Fruit fly (Drosophila melanogaster) whole organism, prepupa: Measurements from ENCODE around the gene CG32369.

Source experiments
- Blimp-1 ChIP-seq: fragments of 200-800 bp; sonication (Bioruptor generic); optimal IDR thresholded peaks from 3 replicates; lab custom pipeline; 2017; ENCODE audit warnings: missing biosample characterization, missing genetic modification characterization, mild to moderate bottlenecking, moderate library complexity, missing genetic modification reagents
- CG10669 ChIP-seq: fragments of 200-800 bp; sonication (Bioruptor generic); optimal IDR thresholded peaks from 3 replicates; lab custom pipeline; 2018; ENCODE audit warnings: missing biosample characterization, mild to moderate bottlenecking, missing genetic modification characterization, moderate library complexity
- CG11762 ChIP-seq: fragments of 200-800 bp; sonication (Bioruptor generic); optimal IDR thresholded peaks from 3 replicates; lab custom pipeline; 2016; ENCODE audit warnings: missing biosample characterization, missing genetic modification characterization; ENCODE audit not compliant: insufficient read depth
- CG11902 ChIP-seq: fragments of 200-800 bp; sonication (Bioruptor generic); optimal IDR thresholded peaks from 3 replicates; lab custom pipeline; 2016; ENCODE audit warnings: missing biosample characterization, missing genetic modification characterization
- CG15336 ChIP-seq: fragments of 200-800 bp; sonication (Bioruptor generic); IDR thresholded peaks from 2 replicates; pipeline ENCODE4 v1.3.6; 2022; ENCODE audit warnings: missing biosample characterization, missing genetic modification characterization
- CG3032 ChIP-seq: fragments of 200-800 bp; optimal IDR thresholded peaks from 2 replicates; lab custom pipeline; 2019; ENCODE audit warnings: missing biosample characterization, mild to moderate bottlenecking, missing genetic modification characterization, moderate library complexity
- CG31627 ChIP-seq: fragments of 200-800 bp; sonication (Bioruptor generic); optimal IDR thresholded peaks from 3 replicates; lab custom pipeline; 2016; ENCODE audit warnings: missing biosample characterization, missing genetic modification characterization
- CG32006 ChIP-seq: fragments of 200-800 bp; sonication (Bioruptor generic); optimal IDR thresholded peaks from 3 replicates; lab custom pipeline; 2017; ENCODE audit warnings: missing biosample characterization, mild to moderate bottlenecking, missing genetic modification characterization
- CG34406 ChIP-seq: fragments of 200-800 bp; sonication (Bioruptor generic); optimal IDR thresholded peaks from 3 replicates; lab custom pipeline; 2016; ENCODE audit warnings: missing biosample characterization, missing genetic modification characterization
- CG3919 ChIP-seq: fragments of 200-800 bp; sonication (Bioruptor generic); optimal IDR thresholded peaks from 3 replicates; lab custom pipeline; 2016; ENCODE audit warnings: missing biosample characterization, missing genetic modification characterization
- CG4318 ChIP-seq: fragments of 200-800 bp; sonication (Bioruptor generic); optimal IDR thresholded peaks from 3 replicates; lab custom pipeline; 2017; ENCODE audit warnings: missing biosample characterization, mild to moderate bottlenecking, missing genetic modification characterization
- CG6792 ChIP-seq: fragments of 200-800 bp; sonication (Bioruptor generic); optimal IDR thresholded peaks from 3 replicates; lab custom pipeline; 2016; ENCODE audit warnings: missing biosample characterization, missing genetic modification characterization
- CG8119 ChIP-seq: fragments of 200-800 bp; sonication (Bioruptor generic); IDR thresholded peaks from 3 replicates; pipeline ENCODE4 v1.3.6; 2022; ENCODE audit warnings: missing biosample characterization, missing genetic modification characterization
- CG8319 ChIP-seq: fragments of 200-800 bp; sonication (Bioruptor generic); optimal IDR thresholded peaks from 3 replicates; lab custom pipeline; 2016; ENCODE audit warnings: missing biosample characterization, missing genetic modification characterization
- CG8632 ChIP-seq: fragments of 200-800 bp; sonication (Bioruptor generic); optimal IDR thresholded peaks from 3 replicates; lab custom pipeline; 2016; ENCODE audit warnings: missing biosample characterization, missing genetic modification characterization
- CG9139 ChIP-seq: fragments of 200-800 bp; sonication (Bioruptor generic); optimal IDR thresholded peaks from 3 replicates; lab custom pipeline; 2017; ENCODE audit warnings: missing biosample characterization, mild to moderate bottlenecking, missing genetic modification characterization
- Eip75B ChIP-seq: fragments of 200-800 bp; sonication (Bioruptor generic); optimal IDR thresholded peaks from 3 replicates; lab custom pipeline; 2016; ENCODE audit warnings: missing biosample characterization, missing genetic modification characterization
- Eip78C ChIP-seq: fragments of 200-800 bp; sonication (Bioruptor generic); peaks from one replicate; lab custom pipeline; 2016; ENCODE audit warnings: missing biosample characterization, missing genetic modification characterization
- Ets96B ChIP-seq: fragments of 200-800 bp; optimal IDR thresholded peaks from 2 replicates; lab custom pipeline; 2019; ENCODE audit warnings: missing biosample characterization, mild to moderate bottlenecking, missing genetic modification characterization, moderate library complexity
- Hr4 ChIP-seq: fragments of 200-800 bp; sonication (Bioruptor generic); optimal IDR thresholded peaks from 3 replicates; lab custom pipeline; 2016; ENCODE audit warnings: missing biosample characterization, missing genetic modification characterization
- Met ChIP-seq: fragments of 200-800 bp; sonication (Bioruptor generic); optimal IDR thresholded peaks from 3 replicates; lab custom pipeline; 2016; ENCODE audit warnings: missing biosample characterization, missing genetic modification characterization
- Smox ChIP-seq: fragments of 200-800 bp; sonication (Bioruptor generic); optimal IDR thresholded peaks from 3 replicates; lab custom pipeline; 2016; ENCODE audit warnings: missing biosample characterization, missing genetic modification characterization
- Sox102F ChIP-seq: fragments of 200-800 bp; sonication (Bioruptor generic); optimal IDR thresholded peaks from 2 replicates; lab custom pipeline; 2016; ENCODE audit warnings: missing biosample characterization, mild to moderate bottlenecking, missing genetic modification characterization
- Sox15 ChIP-seq: fragments of 200-800 bp; sonication (Bioruptor generic); optimal IDR thresholded peaks from 3 replicates; lab custom pipeline; 2016; ENCODE audit warnings: missing biosample characterization, missing genetic modification characterization
- achi ChIP-seq: fragments of 200-800 bp; sonication (Bioruptor generic); optimal IDR thresholded peaks from 3 replicates; lab custom pipeline; 2016; ENCODE audit warnings: missing biosample characterization, missing genetic modification characterization
- acj6 ChIP-seq: fragments of 200-800 bp; sonication (Bioruptor generic); optimal IDR thresholded peaks from 3 replicates; lab custom pipeline; 2016; ENCODE audit warnings: missing biosample characterization, missing genetic modification characterization
- dsx ChIP-seq: fragments of 200-800 bp; optimal IDR thresholded peaks from 3 replicates; lab custom pipeline; 2019; ENCODE audit warnings: missing biosample characterization, mild to moderate bottlenecking, missing genetic modification characterization, moderate library complexity; ENCODE audit not compliant: poor library complexity, severe bottlenecking
- eg ChIP-seq: fragments of 200-800 bp; sonication (Bioruptor generic); IDR thresholded peaks from 3 replicates; pipeline ENCODE4 v1.3.6; 2022; ENCODE audit warnings: missing biosample characterization, missing genetic modification characterization
- esn ChIP-seq: fragments of 200-800 bp; sonication (Bioruptor generic); optimal IDR thresholded peaks from 2 replicates; lab custom pipeline; 2016; ENCODE audit warnings: missing biosample characterization, mild to moderate bottlenecking, missing genetic modification characterization, moderate library complexity
- fd85E ChIP-seq: fragments of 200-800 bp; sonication (Bioruptor generic); optimal IDR thresholded peaks from 3 replicates; lab custom pipeline; 2016; ENCODE audit warnings: missing biosample characterization, missing genetic modification characterization
- fkh ChIP-seq: fragments of 200-800 bp; sonication (Bioruptor generic); optimal IDR thresholded peaks from 3 replicates; lab custom pipeline; 2017; ENCODE audit warnings: missing biosample characterization, mild to moderate bottlenecking, missing genetic modification characterization, moderate library complexity
- lz ChIP-seq: fragments of 200-800 bp; sonication (Bioruptor generic); optimal IDR thresholded peaks from 3 replicates; lab custom pipeline; 2016; ENCODE audit warnings: missing biosample characterization, missing genetic modification characterization
- pdm3 ChIP-seq: fragments of 200-800 bp; sonication (Bioruptor generic); optimal IDR thresholded peaks from 3 replicates; lab custom pipeline; 2016; ENCODE audit warnings: missing biosample characterization, missing genetic modification characterization
- salr ChIP-seq, 2 experiments: fragments of 200-800 bp; sonication (Bioruptor generic); optimal IDR thresholded peaks; 3 replicates each; lab custom pipeline; 2016 to 2018; ENCODE audit warnings: missing biosample characterization in 2 of 2, missing genetic modification characterization in 2 of 2, mild to moderate bottlenecking in 1 of 2
- svp ChIP-seq: fragments of 200-800 bp; sonication (Bioruptor generic); peaks from one replicate; lab custom pipeline; 2016; ENCODE audit warnings: missing biosample characterization, missing genetic modification characterization
- topi ChIP-seq: fragments of 200-800 bp; sonication (Bioruptor generic); optimal IDR thresholded peaks from 3 replicates; lab custom pipeline; 2016; ENCODE audit warnings: missing biosample characterization, missing genetic modification characterization
- vri ChIP-seq: fragments of 200-800 bp; sonication (Bioruptor generic); optimal IDR thresholded peaks from 3 replicates; lab custom pipeline; 2016; ENCODE audit warnings: missing biosample characterization, mild to moderate bottlenecking, missing genetic modification characterization

The CG32369 gene

DNA sequence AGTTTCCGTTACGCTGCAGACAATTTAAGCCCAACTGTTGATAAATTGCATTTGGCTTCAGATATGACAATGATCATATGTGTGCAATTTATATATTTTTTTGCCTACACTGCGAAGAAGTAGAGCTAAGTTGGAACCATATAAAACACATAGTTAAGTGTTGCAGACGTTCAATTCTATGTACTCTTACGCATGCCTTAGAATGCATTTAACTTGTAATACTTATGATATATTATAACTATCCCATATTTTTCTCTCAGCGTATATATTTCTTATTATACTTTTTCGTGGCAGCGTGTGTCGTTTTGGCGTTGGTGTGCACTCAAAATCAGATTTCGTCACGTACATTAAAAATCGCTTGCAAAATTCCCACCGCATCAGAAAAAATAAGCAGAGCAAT, 26.2 kb downstream of the CG32369 start (continued):
- TF ChIP-seq fd85E (GFP tag; lab: Kevin White, UChicago), result no peak
- no peak for TF ChIP-seq Ets96B (tag; lab: Kevin White, UChicago)
- peak; percentile 80 for TF ChIP-seq CG31627
- TF ChIP-seq CG3919 (GFP tag; lab: Kevin White, UChicago), result no peak
- TF ChIP-seq Eip78C (GFP tag; lab: Kevin White, UChicago), result peak; percentile 64
- peak; percentile 31 for TF ChIP-seq CG6792 (GFP tag; lab: Kevin White, UChicago)
- peak; percentile 9 for TF ChIP-seq CG4318 (GFP tag; lab: Kevin White, UChicago)
- TF ChIP-seq lz (GFP tag; lab: Kevin White, UChicago), result peak; percentile 62
- no peak for TF ChIP-seq CG3032 (tag; lab: Kevin White, UChicago)
- peak; percentile 28 for TF ChIP-seq CG8319
- TF ChIP-seq Eip75B (GFP tag; lab: Kevin White, UChicago), result peak; percentile 21

- TF ChIP-seq vri (GFP tag; lab: Kevin White, UChicago), result peak; percentile 72
- TF ChIP-seq CG11902 (GFP tag; lab: Kevin White, UChicago), result no peak
- TF ChIP-seq pdm3 (GFP tag; lab: Kevin White, UChicago), result no peak
- peak; percentile 31 for TF ChIP-seq Met (GFP tag; lab: Kevin White, UChicago)
- peak; percentile 86 for TF ChIP-seq fkh (GFP tag; lab: Kevin White, UChicago)
- no peak for TF ChIP-seq CG8632 (GFP tag; lab: Kevin White, UChicago)
- no peak for TF ChIP-seq CG11762 (GFP tag; lab: Kevin White, UChicago)
- TF ChIP-seq esn (GFP tag; lab: Kevin White, UChicago), result peak; percentile 54
- no peak for TF ChIP-seq CG9139 (GFP tag; lab: Kevin White, UChicago)
- no peak for TF ChIP-seq acj6 (GFP tag; lab: Kevin White, UChicago)
- no peak for TF ChIP-seq achi (GFP tag; lab: Kevin White, UChicago)
- peak; percentile 36 for TF ChIP-seq Blimp-1
- peak; percentile 20 for TF ChIP-seq Sox102F
- TF ChIP-seq CG10669 (GFP tag; lab: Kevin White, UChicago), result no peak
- no peak for TF ChIP-seq Smox (GFP tag; lab: Kevin White, UChicago)
- no peak for TF ChIP-seq CG32006 (GFP tag; lab: Kevin White, UChicago)
- peak; percentile 75 for TF ChIP-seq Eip78C (GFP tag; lab: Kevin White, UChicago)
- no peak for TF ChIP-seq Sox15 (GFP tag; lab: Kevin White, UChicago)
- peak; percentile 9 for TF ChIP-seq topi (GFP tag; lab: Kevin White, UChicago)
- no peak for TF ChIP-seq lz (GFP tag; lab: Kevin White, UChicago)
- TF ChIP-seq CG3032 (tag; lab: Kevin White, UChicago), result no peak
- no peak for TF ChIP-seq Eip75B (GFP tag; lab: Kevin White, UChicago)
- no peak for TF ChIP-seq salr (GFP tag; optimal IDR thresholded peaks at IDR 0.05; lab: Kevin White, UChicago)
- no peak for TF ChIP-seq Hr4 (GFP tag; lab: Kevin White, UChicago)
- TF ChIP-seq svp, result peak; percentile 69
- TF ChIP-seq CG34406 (GFP tag; lab: Kevin White, UChicago), result no peak
- TF ChIP-seq, all 60 proteins: peak for 9
Observed at dm6 chr3L:7782051-7782682, 27.5 kb downstream of the CG32369 start.

dm6 chr3L:7781353-7782050, 28.1 kb downstream of the CG32369 start:
- TF ChIP-seq Eip78C (GFP tag; lab: Kevin White, UChicago) (no peak), lz (GFP tag; lab: Kevin White, UChicago) (no peak), eg (GFP tag; lab: Robert Waterston, UW) (no peak), vri (GFP tag; lab: Kevin White, UChicago) (peak; percentile 58), Sox102F (no peak), dsx (GFP tag; lab: Kevin White, UChicago) (peak; percentile 91), achi (GFP tag; lab: Kevin White, UChicago) (no peak), CG15336 (peak; percentile 45; the same call in 1 of the 2 replicates), CG31627 (no peak), CG4318 (GFP tag; lab: Kevin White, UChicago) (no peak), svp (peak; percentile 75), CG8119 (GFP tag; lab: Robert Waterston, UW) (no peak), CG3032 (tag; lab: Kevin White, UChicago) (no peak)
